Worm (Caenorhabditis elegans): ENCODE measurements around the gene pals-16.

The pals-16 gene

ce11 chrIII:1418709-1419108 is 18.9 kb downstream of the pals-16 start (continued):
- TF ChIP-seq T23F11.4 (GFP tag; optimal IDR thresholded peaks at IDR 0.05) (no peak), dve-1 (tag; optimal IDR thresholded peaks at IDR 0.05) (peak; percentile 41), gmeb-2 (tag; optimal IDR thresholded peaks at IDR 0.05) (no peak), ceh-45 (GFP tag; IDR thresholded peaks at IDR 0.05) (no peak), rnt-1 (tag; optimal IDR thresholded peaks at IDR 0.05) (no peak), dmd-4 (tag; optimal IDR thresholded peaks at IDR 0.05; ENCODE audit: borderline replicate concordance) (no peak), ahr-1 (tag; optimal IDR thresholded peaks at IDR 0.05) (no peak), ceh-14 (tag; optimal IDR thresholded peaks at IDR 0.05) (no peak), hlh-30 (tag; optimal IDR thresholded peaks at IDR 0.05; ENCODE audit: insufficient read depth) (peak; percentile 59), odd-2 (tag; optimal IDR thresholded peaks at IDR 0.05) (no peak), ref-2 (tag; optimal IDR thresholded peaks at IDR 0.05) (no peak), K02D7.2 (tag; optimal IDR thresholded peaks at IDR 0.05) (no peak), ceh-31 (tag; optimal IDR thresholded peaks at IDR 0.05) (peak; percentile 30), eyg-1 (tag; optimal IDR thresholded peaks at IDR 0.05) (no peak), hlh-15 (tag; optimal IDR thresholded peaks at IDR 0.05) (no peak), pha-4 (tag; optimal IDR thresholded peaks at IDR 0.05) (no peak), tbx-2 (tag; optimal IDR thresholded peaks at IDR 0.05) (peak; percentile 55), sox-4 (tag; optimal IDR thresholded peaks at IDR 0.05) (no peak), hlh-8 (tag; optimal IDR thresholded peaks at IDR 0.05) (no peak), ztf-16 (tag; optimal IDR thresholded peaks at IDR 0.05) (no peak), unc-3 (GFP tag; conservative IDR thresholded peaks at IDR 0.05) (no peak), unc-3 (tag; optimal IDR thresholded peaks at IDR 0.05) (no peak), elt-2 (tag; optimal IDR thresholded peaks at IDR 0.05) (peak; percentile 28), sdc-2 (tag; optimal IDR thresholded peaks at IDR 0.05) (no peak), hlh-13 (GFP tag; optimal IDR thresholded peaks at IDR 0.05) (no peak), lim-6 (tag; optimal IDR thresholded peaks at IDR 0.05) (no peak), tbx-7 (tag; optimal IDR thresholded peaks at IDR 0.05) (no peak), lin-11 (tag; optimal IDR thresholded peaks at IDR 0.05) (no peak), elt-4 (tag; optimal IDR thresholded peaks at IDR 0.05) (no peak), pqm-1 (tag; optimal IDR thresholded peaks at IDR 0.05) (no peak)

- no peak for TF ChIP-seq dmd-4 (tag; optimal IDR thresholded peaks at IDR 0.05; ENCODE audit: borderline replicate concordance)
These were observed 19.4 kb downstream of the pals-16 start, which contains the start of gene Y82E9BR.3 for ce11 chrIII:1419146-1419636. Y82E9BR.3 (plus strand) TSS chrIII:1419196.

- no peak for TF ChIP-seq ref-2 (tag; optimal IDR thresholded peaks at IDR 0.05)
- TF ChIP-seq ama-1 (optimal IDR thresholded peaks at IDR 0.05), result peak; percentile 29
- TF ChIP-seq C38D4.7 (GFP tag; optimal IDR thresholded peaks at IDR 0.05), result no peak
- no peak for TF ChIP-seq Y22D7AL.16 (tag; optimal IDR thresholded peaks at IDR 0.05)
- TF ChIP-seq pha-4 (tag; optimal IDR thresholded peaks at IDR 0.05), result no peak
These were observed 20.1 kb downstream of the pals-16 start for ce11 chrIII:1419700-1420356.

ce11 chrIII:1421436-1421835 is 21.7 kb downstream of the pals-16 start:
- TF ChIP-seq che-1 (tag; optimal IDR thresholded peaks at IDR 0.05) (no peak), C38D4.7 (GFP tag; optimal IDR thresholded peaks at IDR 0.05) (no peak), lin-11 (tag; optimal IDR thresholded peaks at IDR 0.05) (no peak), ceh-6 (GFP tag; optimal IDR thresholded peaks at IDR 0.05) (no peak), rnt-1 (tag; optimal IDR thresholded peaks at IDR 0.05) (no peak), nfya-1 (tag; optimal IDR thresholded peaks at IDR 0.05) (no peak), zip-5 (tag; optimal IDR thresholded peaks at IDR 0.05) (no peak), sox-4 (tag; optimal IDR thresholded peaks at IDR 0.05) (no peak), nhr-232 (tag; optimal IDR thresholded peaks at IDR 0.05) (no peak)
